Fruit fly (Drosophila melanogaster): ENCODE measurements around the gene Sbat.

- TF ChIP-seq net (GFP tag; optimal IDR thresholded peaks at IDR 0.05) = peak; percentile 61
- no peak for TF ChIP-seq CG11762 (GFP tag; optimal IDR thresholded peaks at IDR 0.05; ENCODE audit: insufficient read depth)
- TF ChIP-seq Hr39 (GFP tag; optimal IDR thresholded peaks at IDR 0.05) = peak; percentile 53
- peak; percentile 84 for TF ChIP-seq CG6808 (GFP tag; optimal IDR thresholded peaks at IDR 0.05)
- no peak; the same call in 1 of the 2 replicates for TF ChIP-seq CG11294 (GFP tag; IDR thresholded peaks at IDR 0.05)
- TF ChIP-seq Hr4 (GFP tag; optimal IDR thresholded peaks at IDR 0.05) = peak; percentile 71
- no peak for TF ChIP-seq CG7368 (GFP tag; optimal IDR thresholded peaks at IDR 0.05)
- TF ChIP-seq achi (GFP tag; optimal IDR thresholded peaks at IDR 0.05) = peak; percentile 53
- TF ChIP-seq salr (GFP tag; optimal IDR thresholded peaks at IDR 0.05) = no peak
- peak; percentile 92 for TF ChIP-seq CG16779 (tag; optimal IDR thresholded peaks at IDR 0.05)
These were observed 3.5 kb upstream of the Sbat start, which contains the start of gene CG8814 for dm6 chr2L:2874542-2875194.
